Fruit fly (Drosophila melanogaster): Measurements from ENCODE around the gene CG43779.

Gene CG43779

dm6 chr2L:13291066-13291434 is 15.5 kb downstream of the CG43779 start (continued):
- TF ChIP-seq CG8119 (GFP tag; IDR thresholded peaks at IDR 0.05) (0 out of 3 replicates have a peak, but pooled peaks have one; percentile 52), lz (GFP tag; optimal IDR thresholded peaks at IDR 0.05) (no peak), Gug (GFP tag; IDR thresholded peaks at IDR 0.05) (peak; percentile 39; the same call in 1 of the 2 replicates), acj6 (GFP tag; optimal IDR thresholded peaks at IDR 0.05) (no peak), CG4318 (GFP tag; optimal IDR thresholded peaks at IDR 0.05) (no peak), ss (GFP tag; optimal IDR thresholded peaks at IDR 0.05) (no peak), pdm3 (GFP tag; optimal IDR thresholded peaks at IDR 0.05) (peak; percentile 5), Sox15 (GFP tag; optimal IDR thresholded peaks at IDR 0.05) (no peak), cyc (GFP tag; optimal IDR thresholded peaks at IDR 0.05) (no peak), CG11762 (GFP tag; optimal IDR thresholded peaks at IDR 0.05; ENCODE audit: insufficient read depth) (no peak), Eip93F (GFP tag; optimal IDR thresholded peaks at IDR 0.05) (no peak), Eip75B (GFP tag; optimal IDR thresholded peaks at IDR 0.05) (no peak), spab (GFP tag; optimal IDR thresholded peaks at IDR 0.05) (no peak), CG3919 (GFP tag; optimal IDR thresholded peaks at IDR 0.05) (no peak), Eip78C (GFP tag) (no peak), Hr4 (GFP tag; optimal IDR thresholded peaks at IDR 0.05) (peak; percentile 12), CG6808 (GFP tag; optimal IDR thresholded peaks at IDR 0.05) (no peak), esn (GFP tag; optimal IDR thresholded peaks at IDR 0.05) (no peak), dac (GFP tag; optimal IDR thresholded peaks at IDR 0.05) (no peak), achi (GFP tag; optimal IDR thresholded peaks at IDR 0.05) (no peak), fd59A (GFP tag; optimal IDR thresholded peaks at IDR 0.05) (no peak)

- TF ChIP-seq CG9139 (GFP tag; optimal IDR thresholded peaks at IDR 0.05) (peak; percentile 55), Ets21C (GFP tag; optimal IDR thresholded peaks at IDR 0.05) (no peak), svp (GFP tag) (no peak), Met (GFP tag; optimal IDR thresholded peaks at IDR 0.05) (peak; percentile 38), OdsH (GFP tag; optimal IDR thresholded peaks at IDR 0.05) (peak; percentile 8), Smox (GFP tag; optimal IDR thresholded peaks at IDR 0.05) (peak; percentile 30), acj6 (GFP tag; optimal IDR thresholded peaks at IDR 0.05) (no peak), CG7368 (GFP tag; optimal IDR thresholded peaks at IDR 0.05) (peak; percentile 19), CG8119 (GFP tag; IDR thresholded peaks at IDR 0.05) (no peak), CG10669 (GFP tag; optimal IDR thresholded peaks at IDR 0.05) (peak; percentile 27), vri (GFP tag; optimal IDR thresholded peaks at IDR 0.05) (peak; percentile 54), salr (GFP tag; optimal IDR thresholded peaks at IDR 0.05) (no peak), Sox15 (GFP tag; optimal IDR thresholded peaks at IDR 0.05) (no peak), CG3919 (GFP tag; optimal IDR thresholded peaks at IDR 0.05) (no peak), CG8632 (GFP tag; optimal IDR thresholded peaks at IDR 0.05) (peak; percentile 58), CG6792 (GFP tag; optimal IDR thresholded peaks at IDR 0.05) (peak; percentile 37), topi (GFP tag; optimal IDR thresholded peaks at IDR 0.05) (no peak), CG10631 (GFP tag; optimal IDR thresholded peaks at IDR 0.05) (no peak), CG6854 (GFP tag; optimal IDR thresholded peaks at IDR 0.05) (peak; percentile 61), achi (GFP tag; optimal IDR thresholded peaks at IDR 0.05) (peak; percentile 35), CG3032 (tag; optimal IDR thresholded peaks at IDR 0.05) (no peak), Eip93F (GFP tag; optimal IDR thresholded peaks at IDR 0.05) (no peak), lz (GFP tag; optimal IDR thresholded peaks at IDR 0.05) (no peak), CG6276 (GFP tag; optimal IDR thresholded peaks at IDR 0.05) (no peak), net (GFP tag; optimal IDR thresholded peaks at IDR 0.05) (peak; percentile 56), fd59A (GFP tag; optimal IDR thresholded peaks at IDR 0.05) (no peak), CG6808 (GFP tag; optimal IDR thresholded peaks at IDR 0.05) (peak; percentile 7), CG6163 (GFP tag; IDR thresholded peaks at IDR 0.05) (peak; percentile 67; the same call in 2 of the 3 replicates), CG8319 (GFP tag; optimal IDR thresholded peaks at IDR 0.05) (no peak), pdm3 (GFP tag; optimal IDR thresholded peaks at IDR 0.05) (no peak), Hr4 (GFP tag; optimal IDR thresholded peaks at IDR 0.05) (no peak), Blimp-1 (GFP tag; optimal IDR thresholded peaks at IDR 0.05) (peak; percentile 84), CG4318 (GFP tag; optimal IDR thresholded peaks at IDR 0.05) (no peak), Sox102F (GFP tag; optimal IDR thresholded peaks at IDR 0.05) (peak; percentile 38), Hr39 (GFP tag; optimal IDR thresholded peaks at IDR 0.05) (no peak), eg (GFP tag; IDR thresholded peaks at IDR 0.05) (peak; percentile 62; the same call in 2 of the 3 replicates), Eip75B (GFP tag; optimal IDR thresholded peaks at IDR 0.05) (no peak), dsx (GFP tag; optimal IDR thresholded peaks at IDR 0.05; ENCODE audit: poor library complexity, severe bottlenecking) (no peak), ss (GFP tag; optimal IDR thresholded peaks at IDR 0.05) (peak in 1 of 2 experiments; percentile 75)
Measured at dm6 chr2L:13290276-13291065, 16.1 kb downstream of the CG43779 start.

All from whole organism, prepupa.